Fruit fly (Drosophila melanogaster) whole organism, embryonic: Measurements from ENCODE around the gene CG43755.
A peak's percentile ranks its signal among the peaks of the same experiment; 100 is the strongest.

Source experiments
- Aef1 ChIP-seq: fragments of 200-800 bp; sonication (Bioruptor generic); IDR thresholded peaks from 3 replicates; pipeline ENCODE4 v1.3.6; 2022; ENCODE audit warnings: missing biosample characterization, missing genetic modification characterization
- Asciz ChIP-seq: fragments of 200-800 bp; sonication (Bioruptor generic); optimal IDR thresholded peaks from 2 replicates; lab custom pipeline; 2017; ENCODE audit warnings: missing biosample characterization, mild to moderate bottlenecking, missing genetic modification characterization, missing genetic modification reagents
- Bdp1 ChIP-seq: fragments of 200-800 bp; sonication (Bioruptor generic); optimal IDR thresholded peaks from 3 replicates; lab custom pipeline; 2016; ENCODE audit warnings: missing biosample characterization, missing genetic modification characterization
- CG12104 ChIP-seq: fragments of 200-800 bp; sonication (Bioruptor generic); optimal IDR thresholded peaks from 3 replicates; lab custom pipeline; 2016; ENCODE audit warnings: missing biosample characterization, missing genetic modification characterization
- CG12236 ChIP-seq: fragments of 200-800 bp; sonication (Bioruptor generic); optimal IDR thresholded peaks from 2 replicates; lab custom pipeline; 2016; ENCODE audit warnings: missing biosample characterization, missing genetic modification characterization
- CG15269 ChIP-seq: fragments of 200-800 bp; sonication (Bioruptor generic); optimal IDR thresholded peaks from 2 replicates; lab custom pipeline; 2018; ENCODE audit warnings: missing biosample characterization, mild to moderate bottlenecking, missing genetic modification characterization, moderate library complexity
- CG15479 ChIP-seq: fragments of 200-800 bp; sonication (Bioruptor generic); optimal IDR thresholded peaks from 3 replicates; lab custom pipeline; 2019; ENCODE audit warnings: missing biosample characterization, mild to moderate bottlenecking, missing genetic modification characterization, moderate library complexity
- CG17385 ChIP-seq: fragments of 200-800 bp; sonication (Bioruptor generic); optimal IDR thresholded peaks from 3 replicates; lab custom pipeline; 2018; ENCODE audit warnings: missing biosample characterization, mild to moderate bottlenecking, missing genetic modification characterization
- CG17568 ChIP-seq: fragments of 200-800 bp; sonication (Bioruptor generic); optimal IDR thresholded peaks from 2 replicates; lab custom pipeline; 2018; ENCODE audit warnings: missing biosample characterization, mild to moderate bottlenecking, missing genetic modification characterization, moderate library complexity
- CG32772 ChIP-seq: fragments of 200-800 bp; sonication (Bioruptor generic); IDR thresholded peaks from 2 replicates; pipeline ENCODE4 v1.3.6; 2022; ENCODE audit warnings: missing biosample characterization, missing genetic modification characterization
- CG3847 ChIP-seq: fragments of 200-800 bp; sonication (Bioruptor generic); IDR thresholded peaks from 2 replicates; pipeline ENCODE4 v1.3.6; 2022; ENCODE audit warnings: missing biosample characterization, missing genetic modification characterization
- CG8924 ChIP-seq: fragments of 200-800 bp; optimal IDR thresholded peaks from 3 replicates; lab custom pipeline; 2019; ENCODE audit warnings: missing biosample characterization, mild to moderate bottlenecking, missing genetic modification characterization, moderate library complexity
- CG9727 ChIP-seq: fragments of 200-800 bp; sonication (Bioruptor generic); optimal IDR thresholded peaks from 3 replicates; lab custom pipeline; 2017; ENCODE audit warnings: missing biosample characterization, mild to moderate bottlenecking, missing genetic modification characterization
- Dek ChIP-seq: fragments of 200-800 bp; sonication (Bioruptor generic); optimal IDR thresholded peaks from 3 replicates; lab custom pipeline; 2019; ENCODE audit warnings: missing biosample characterization, mild to moderate bottlenecking, missing genetic modification characterization, moderate library complexity
- E2f1 ChIP-seq: fragments of 200-800 bp; sonication (Bioruptor generic); IDR thresholded peaks from 2 replicates; pipeline ENCODE4 v1.3.6; 2022; ENCODE audit warnings: missing biosample characterization, missing genetic modification characterization
- Hey ChIP-seq: fragments of 200-800 bp; sonication (Bioruptor generic); optimal IDR thresholded peaks from 3 replicates; lab custom pipeline; 2018; ENCODE audit warnings: missing biosample characterization, mild to moderate bottlenecking, missing genetic modification characterization
- Lim3 ChIP-seq: fragments of 200-800 bp; sonication (Bioruptor generic); IDR thresholded peaks from 2 replicates; pipeline ENCODE4 v1.3.6; 2022; ENCODE audit warnings: missing biosample characterization, missing genetic modification characterization
- MBD-R2 ChIP-seq: fragments of 200-800 bp; sonication (Bioruptor generic); IDR thresholded peaks from 2 replicates; pipeline ENCODE4 v1.3.6; 2022; ENCODE audit warnings: missing biosample characterization, missing genetic modification characterization
- TFAM ChIP-seq: fragments of 200-800 bp; sonication (Bioruptor generic); optimal IDR thresholded peaks from 2 replicates; lab custom pipeline; 2017; ENCODE audit warnings: missing biosample characterization, missing genetic modification characterization, inconsistent platforms
- Vsx1 ChIP-seq: fragments of 200-800 bp; sonication (Bioruptor generic); optimal IDR thresholded peaks from 2 replicates; lab custom pipeline; 2017; ENCODE audit warnings: missing biosample characterization, mild to moderate bottlenecking, missing genetic modification characterization, missing genetic modification reagents
- ap ChIP-seq: fragments of 200-800 bp; sonication (Bioruptor generic); IDR thresholded peaks from 2 replicates; pipeline ENCODE4 v1.3.6; 2022; ENCODE audit warnings: missing biosample characterization, missing genetic modification characterization
- crp ChIP-seq, 2 experiments: fragments of 200-800 bp; sonication (Bioruptor generic); optimal IDR thresholded peaks; 2 replicates in 1 of 2; 3 replicates in 1 of 2; lab custom pipeline; 2017; ENCODE audit warnings: missing biosample characterization in 2 of 2, missing genetic modification characterization in 2 of 2, mild to moderate bottlenecking in 1 of 2, moderate library complexity in 1 of 2
- dati ChIP-seq: fragments of 200-800 bp; sonication (Bioruptor generic); IDR thresholded peaks from 2 replicates; pipeline ENCODE4 v1.3.6; 2022; ENCODE audit warnings: missing biosample characterization, missing genetic modification characterization
- dimm ChIP-seq: fragments of 200-800 bp; sonication (Bioruptor generic); IDR thresholded peaks from 2 replicates; pipeline ENCODE4 v1.3.6; 2022; ENCODE audit warnings: missing biosample characterization, missing genetic modification characterization
- dmrt11E ChIP-seq: fragments of 200-800 bp; sonication (Bioruptor generic); optimal IDR thresholded peaks from 3 replicates; lab custom pipeline; 2018; ENCODE audit warnings: missing biosample characterization, mild to moderate bottlenecking, missing genetic modification characterization, moderate library complexity
- grau ChIP-seq: fragments of 200-800 bp; optimal IDR thresholded peaks from 3 replicates; lab custom pipeline; 2019; ENCODE audit warnings: missing biosample characterization, mild to moderate bottlenecking, missing genetic modification characterization, moderate library complexity
- grn ChIP-seq: fragments of 200-800 bp; sonication (Bioruptor generic); optimal IDR thresholded peaks from 3 replicates; lab custom pipeline; 2017; ENCODE audit warnings: missing biosample characterization, missing genetic modification characterization
- hbn ChIP-seq: fragments of 200-800 bp; sonication (Bioruptor generic); IDR thresholded peaks from 2 replicates; pipeline ENCODE4 v1.3.6; 2022; ENCODE audit warnings: missing biosample characterization, missing genetic modification characterization; ENCODE audit not compliant: partially characterized antibody
- her ChIP-seq: fragments of 200-800 bp; sonication (Bioruptor generic); optimal IDR thresholded peaks from 2 replicates; lab custom pipeline; 2016; ENCODE audit warnings: missing biosample characterization, missing genetic modification characterization
- hkb ChIP-seq, 2 experiments: fragments of 200-800 bp in 1 of 2; fragments of >200 bp in 1 of 2; sonication (Bioruptor generic) in 1 of 2; IDR thresholded peaks in 1 of 2; optimal IDR thresholded peaks in 1 of 2; 2 replicates each; pipeline versions ENCODE4 v1.3.6 to Lab custom; 2017 to 2022; ENCODE audit warnings: missing biosample characterization in 1 of 2, missing genetic modification characterization in 1 of 2
- insv ChIP-seq, 2 experiments: fragments of 200-800 bp; sonication (Bioruptor generic); optimal IDR thresholded peaks; 3 replicates each; lab custom pipeline; 2016 to 2018; ENCODE audit warnings: missing biosample characterization in 2 of 2, missing genetic modification characterization in 2 of 2
- nau ChIP-seq: fragments of 200-800 bp; sonication (Bioruptor generic); optimal IDR thresholded peaks from 3 replicates; lab custom pipeline; 2017; ENCODE audit warnings: missing biosample characterization, mild to moderate bottlenecking, missing genetic modification characterization, missing genetic modification reagents
- otp ChIP-seq: fragments of 200-800 bp; sonication (Bioruptor generic); IDR thresholded peaks from 3 replicates; pipeline ENCODE4, ENCODE4 v1.3.6; 2022; ENCODE audit warnings: missing biosample characterization, missing genetic modification characterization
- pros ChIP-seq: fragments of 200-800 bp; sonication (Bioruptor generic); optimal IDR thresholded peaks from 3 replicates; lab custom pipeline; 2019; ENCODE audit warnings: missing biosample characterization, mild to moderate bottlenecking, missing genetic modification characterization, moderate library complexity
- pzg ChIP-seq: fragments of 200-800 bp; sonication (Bioruptor generic); optimal IDR thresholded peaks from 3 replicates; lab custom pipeline; 2018; ENCODE audit warnings: missing biosample characterization, mild to moderate bottlenecking, missing genetic modification characterization, moderate library complexity
- sna ChIP-seq: fragments of 200-800 bp; sonication (Bioruptor generic); IDR thresholded peaks from 2 replicates; pipeline ENCODE4 v1.3.6; 2022; ENCODE audit warnings: missing biosample characterization, missing genetic modification characterization; ENCODE audit not compliant: partially characterized antibody
- sug ChIP-seq: fragments of 200-800 bp; optimal IDR thresholded peaks from 2 replicates; lab custom pipeline; 2019; ENCODE audit warnings: missing biosample characterization, mild to moderate bottlenecking, missing genetic modification characterization, moderate library complexity
- trem ChIP-seq: fragments of 200-800 bp; optimal IDR thresholded peaks from 3 replicates; lab custom pipeline; 2019; ENCODE audit warnings: missing biosample characterization, mild to moderate bottlenecking, missing genetic modification characterization, moderate library complexity
- wek ChIP-seq: fragments of 200-800 bp; sonication (Bioruptor generic); optimal IDR thresholded peaks from 3 replicates; lab custom pipeline; 2018; ENCODE audit warnings: missing biosample characterization, mild to moderate bottlenecking, missing genetic modification characterization, moderate library complexity

CG43755 gene

DNA sequence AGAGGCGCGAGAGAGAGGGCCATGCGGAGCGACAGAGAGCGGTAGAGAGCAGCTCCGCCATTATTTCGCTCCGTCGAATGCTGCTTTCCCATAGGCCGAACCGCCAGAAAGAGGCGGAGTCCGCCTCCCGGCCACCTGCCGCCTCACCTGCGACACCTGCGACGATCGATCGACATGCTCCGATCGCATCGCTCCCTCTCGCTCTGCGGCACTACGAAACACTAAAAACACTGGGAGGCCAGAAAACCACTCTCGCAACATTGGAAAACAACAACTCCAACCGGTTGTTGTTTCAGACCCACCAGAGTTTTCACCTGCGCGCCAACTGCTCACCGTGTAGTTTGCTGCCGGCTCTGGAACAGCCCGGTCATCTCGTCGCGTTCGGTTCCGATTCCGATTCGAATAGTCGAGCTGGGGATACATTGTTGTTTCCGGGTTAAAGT is 48.2 kb upstream of the CG43755 start, which contains the start of gene al (continued):
- TF ChIP-seq hkb (optimal IDR thresholded peaks at IDR 0.05; lab: Kevin White, UChicago) = no peak
- TF ChIP-seq hkb (GFP tag; IDR thresholded peaks at IDR 0.05; lab: Robert Waterston, UW) = no peak
- no peak for TF ChIP-seq her (GFP tag; lab: Kevin White, UChicago)
- TF ChIP-seq CG3847 = no peak
- no peak for TF ChIP-seq pzg (GFP tag; lab: Kevin White, UChicago)
- no peak for TF ChIP-seq CG17385 (GFP tag; lab: Kevin White, UChicago)
- TF ChIP-seq hbn (GFP tag; lab: Robert Waterston, UW) = no peak
- no peak for TF ChIP-seq CG15269 (tag; lab: Kevin White, UChicago)
- TF ChIP-seq Lim3 = no peak
- TF ChIP-seq insv (GFP tag; optimal IDR thresholded peaks at IDR 0.05; lab: Kevin White, UChicago) = no peak
- TF ChIP-seq, all 482 proteins: peak for 53

- peak; percentile 37 for TF ChIP-seq Hey (tag; lab: Kevin White, UChicago)
- TF ChIP-seq CG12236 (GFP tag; lab: Kevin White, UChicago) = no peak
- peak; percentile 21 for TF ChIP-seq sug
- TF ChIP-seq CG17568 = no peak
- TF ChIP-seq ap (GFP tag; lab: Robert Waterston, UW) = no peak
- TF ChIP-seq grau = no peak
- TF ChIP-seq Aef1 (GFP tag; lab: Robert Waterston, UW) = no peak
- TF ChIP-seq CG15479 (GFP tag; lab: Kevin White, UChicago) = no peak
- TF ChIP-seq TFAM (GFP tag; lab: Kevin White, UChicago) = no peak
- TF ChIP-seq E2f1 = no peak
- no peak for TF ChIP-seq CG32772
- TF ChIP-seq MBD-R2 (GFP tag; lab: Robert Waterston, UW) = no peak
- no peak for TF ChIP-seq Dek (tag; lab: Kevin White, UChicago)
- TF ChIP-seq crp (GFP tag; optimal IDR thresholded peaks at IDR 0.05; lab: Kevin White, UChicago) = no peak
- no peak for TF ChIP-seq CG9727 (GFP tag; lab: Kevin White, UChicago)
- no peak for TF ChIP-seq wek (GFP tag; lab: Kevin White, UChicago)
- TF ChIP-seq grn = peak; percentile 94
- TF ChIP-seq CG8924 (tag; lab: Kevin White, UChicago) = no peak
- no peak for TF ChIP-seq trem (tag; lab: Kevin White, UChicago)
- no peak for TF ChIP-seq otp (GFP tag; lab: Robert Waterston, UW)
- TF ChIP-seq CG12104 (GFP tag; lab: Kevin White, UChicago) = no peak
- TF ChIP-seq sna (GFP tag; lab: Robert Waterston, UW) = no peak
- TF ChIP-seq dati (GFP tag; lab: Robert Waterston, UW) = no peak
- TF ChIP-seq dmrt11E (tag; lab: Kevin White, UChicago) = no peak
- TF ChIP-seq dimm (GFP tag; lab: Robert Waterston, UW) = no peak
- TF ChIP-seq Asciz (GFP tag; lab: Kevin White, UChicago) = no peak
- no peak for TF ChIP-seq pros (GFP tag; lab: Kevin White, UChicago)
- peak; percentile 21 for TF ChIP-seq Vsx1 (GFP tag; lab: Kevin White, UChicago)
- TF ChIP-seq nau (GFP tag; lab: Kevin White, UChicago) = no peak
- TF ChIP-seq Bdp1 (GFP tag; lab: Kevin White, UChicago) = no peak
Observed at dm6 chr2L:371747-372146, 42.2 kb upstream of the CG43755 start.
